Fruit fly (Drosophila melanogaster): Measurements from ENCODE around the gene CG40198.
A peak's percentile ranks its signal among the peaks of the same experiment; 100 is the strongest.
"Not testable (repeated sequence)": the region's sequence is repeated elsewhere in the genome, so short reads cannot be mapped to it uniquely, and the experiment has no call there.

The CG40198 gene

dm6 chr3R:4162135-4162534 lies at the start of gene CG40198:
Gene CG40198 (minus strand): TSS chr3R:4162235.
- no peak for TF ChIP-seq CG17801 (GFP tag; optimal IDR thresholded peaks at IDR 0.05; ENCODE audit: partially characterized antibody)

- TF ChIP-seq CG17801 (GFP tag; optimal IDR thresholded peaks at IDR 0.05; ENCODE audit: partially characterized antibody), result not testable (repeated sequence)
Measured at dm6 chr3R:4211483-4211882, 49.4 kb upstream of the CG40198 start, which contains the start of gene aux. Gene aux (plus strand): TSS chr3R:4211783.

- peak; percentile 76 for TF ChIP-seq CG17801 (GFP tag; optimal IDR thresholded peaks at IDR 0.05; ENCODE audit: partially characterized antibody)
Measured at dm6 chr3R:4197055-4197454, 35.0 kb upstream of the CG40198 start, which contains the start of gene beta-Man. Gene beta-Man (plus strand): TSS chr3R:4197206.

- no peak for TF ChIP-seq CG17801 (GFP tag; optimal IDR thresholded peaks at IDR 0.05; ENCODE audit: partially characterized antibody)
Measured at dm6 chr3R:4190160-4190559, 28.1 kb upstream of the CG40198 start, which contains the start of gene Dsk. Gene Dsk (minus strand): TSS chr3R:4190260.

dm6 chr3R:4186820-4187540 lies 24.9 kb upstream of the CG40198 start:
- TF ChIP-seq CG17801 (GFP tag; optimal IDR thresholded peaks at IDR 0.05; ENCODE audit: partially characterized antibody), result no peak

- no peak for TF ChIP-seq CG17801 (GFP tag; optimal IDR thresholded peaks at IDR 0.05; ENCODE audit: partially characterized antibody)
Measured at dm6 chr3R:4180543-4181214, 18.6 kb upstream of the CG40198 start.

dm6 chr3R:4178750-4179485 lies 16.9 kb upstream of the CG40198 start:
- no peak for TF ChIP-seq CG17801 (GFP tag; optimal IDR thresholded peaks at IDR 0.05; ENCODE audit: partially characterized antibody)

- TF ChIP-seq CG17801 (GFP tag; optimal IDR thresholded peaks at IDR 0.05; ENCODE audit: partially characterized antibody), result no peak
Measured at dm6 chr3R:4176728-4177127, 14.7 kb upstream of the CG40198 start.

- TF ChIP-seq CG17801 (GFP tag; optimal IDR thresholded peaks at IDR 0.05; ENCODE audit: partially characterized antibody), result no peak
Measured at dm6 chr3R:4174975-4175374, 12.9 kb upstream of the CG40198 start.

dm6 chr3R:4174470-4174869 lies 12.4 kb upstream of the CG40198 start, which contains the start of gene CG12581:
Gene CG12581 (plus strand): TSS chr3R:4174632.
- no peak for TF ChIP-seq CG17801 (GFP tag; optimal IDR thresholded peaks at IDR 0.05; ENCODE audit: partially characterized antibody)

dm6 chr3R:4130281-4130863 lies 31.7 kb downstream of the CG40198 start:
- no peak for TF ChIP-seq CG17801 (GFP tag; optimal IDR thresholded peaks at IDR 0.05; ENCODE audit: partially characterized antibody)

- no peak for TF ChIP-seq CG17801 (GFP tag; optimal IDR thresholded peaks at IDR 0.05; ENCODE audit: partially characterized antibody)
Measured at dm6 chr3R:4128337-4128736, 33.7 kb downstream of the CG40198 start.

dm6 chr3R:4127505-4127904 lies 34.5 kb downstream of the CG40198 start:
- TF ChIP-seq CG17801 (GFP tag; optimal IDR thresholded peaks at IDR 0.05; ENCODE audit: partially characterized antibody), result no peak

dm6 chr3R:4126142-4126541 lies 35.9 kb downstream of the CG40198 start, which contains the start of gene Gfat1:
Gene Gfat1 (plus strand): TSS chr3R:4126442.
- not testable (repeated sequence) for TF ChIP-seq CG17801 (GFP tag; optimal IDR thresholded peaks at IDR 0.05; ENCODE audit: partially characterized antibody)
